Worm (Caenorhabditis elegans): ENCODE measurements around the gene cids-1.

- TF ChIP-seq ztf-11 (tag; optimal IDR thresholded peaks at IDR 0.05), result no peak
- TF ChIP-seq nhr-111 (GFP tag; optimal IDR thresholded peaks at IDR 0.05), result no peak
- TF ChIP-seq ama-1 (optimal IDR thresholded peaks at IDR 0.05), result no peak
- no peak for TF ChIP-seq zag-1 (tag; optimal IDR thresholded peaks at IDR 0.05)
- TF ChIP-seq nhr-28 (tag; optimal IDR thresholded peaks at IDR 0.05), result no peak
- TF ChIP-seq skn-1 (tag; optimal IDR thresholded peaks at IDR 0.05), result no peak
- TF ChIP-seq arid-1 (GFP tag; conservative IDR thresholded peaks at IDR 0.05), result no peak
- no peak for TF ChIP-seq Y48G9A.11 (GFP tag; IDR thresholded peaks at IDR 0.05)
- TF ChIP-seq dpl-1 (GFP tag; optimal IDR thresholded peaks at IDR 0.05), result no peak
- no peak for TF ChIP-seq lin-39 (tag; optimal IDR thresholded peaks at IDR 0.05)
- no peak for TF ChIP-seq lir-3 (tag; optimal IDR thresholded peaks at IDR 0.05)
- no peak for TF ChIP-seq nhr-76 (tag; optimal IDR thresholded peaks at IDR 0.05)
- no peak for TF ChIP-seq mdl-1 (tag; optimal IDR thresholded peaks at IDR 0.05)
Measured at ce11 chrIII:8209775-8210174, 34.5 kb upstream of the cids-1 start, which contains the start of gene C30A5.10.
